Worm (Caenorhabditis elegans): ENCODE results near the gene rom-3.
A peak's percentile ranks its signal among the peaks of the same experiment; 100 is the strongest.

Gene rom-3

ce11 chrIV:16917831-16918429 is 52.4 kb downstream of the rom-3 start, which contains the start of the genes Y116A8C.469 and Y116A8C.468:
Gene Y116A8C.469 (minus strand): TSS chrIV:16917931.
Gene Y116A8C.468 (plus strand): TSS chrIV:16918379.
- no peak for TF ChIP-seq hmg-1.1 (GFP tag; IDR thresholded peaks at IDR 0.05)
- TF ChIP-seq saeg-2 (GFP tag; IDR thresholded peaks at IDR 0.05): no peak
- no peak for TF ChIP-seq ceh-32 (tag; optimal IDR thresholded peaks at IDR 0.05; ENCODE audit: poor library complexity)
- no peak for TF ChIP-seq T20F7.1 (GFP tag; optimal IDR thresholded peaks at IDR 0.05)
- no peak for TF ChIP-seq zag-1 (tag; optimal IDR thresholded peaks at IDR 0.05)
- no peak for TF ChIP-seq nhr-42 (GFP tag; IDR thresholded peaks at IDR 0.05)
- TF ChIP-seq Y5F2A.4 (GFP tag; optimal IDR thresholded peaks at IDR 0.05): no peak
- TF ChIP-seq sdz-12 (GFP tag; optimal IDR thresholded peaks at IDR 0.05): no peak
- TF ChIP-seq nhr-76 (tag; optimal IDR thresholded peaks at IDR 0.05): no peak
- no peak for TF ChIP-seq mdl-1 (tag; optimal IDR thresholded peaks at IDR 0.05)
- TF ChIP-seq zip-11 (GFP tag; IDR thresholded peaks at IDR 0.05): no peak
- no peak for TF ChIP-seq F44E2.7 (GFP tag; IDR thresholded peaks at IDR 0.05)
- no peak for TF ChIP-seq daf-16 (GFP tag; optimal IDR thresholded peaks at IDR 0.05)
- no peak for TF ChIP-seq daf-16 (tag; optimal IDR thresholded peaks at IDR 0.05)
- TF ChIP-seq daf-12 (tag; optimal IDR thresholded peaks at IDR 0.05): no peak

ce11 chrIV:16915751-16916150 is 54.5 kb downstream of the rom-3 start, which contains the start of gene Y116A8C.3:
Gene Y116A8C.3 (plus strand): TSS chrIV:16916051.
- TF ChIP-seq snpc-1.2 (GFP tag; IDR thresholded peaks at IDR 0.05): 0 out of 2 replicates have a peak, but pooled peaks have one; percentile 22
- no peak for TF ChIP-seq nhr-42 (GFP tag; IDR thresholded peaks at IDR 0.05)
- no peak for TF ChIP-seq hlh-11 (tag; optimal IDR thresholded peaks at IDR 0.05)
